Worm (Caenorhabditis elegans) whole organism, L4 larva: ENCODE measurements around the gene ndua-7.

ENCODE experiments used
- R02D3.7 ChIP-seq: fragments of 150-350 bp; sonication (generic microtip); optimal IDR thresholded peaks from 3 replicates; lab custom pipeline; 2014; ENCODE audit warnings: missing biosample characterization, missing genetic modification characterization
- T26A8.4 ChIP-seq: fragments of 200-800 bp; sonication (Bioruptor generic); IDR thresholded peaks from 2 replicates; pipeline ENCODE4 v1.3.6; 2022; ENCODE audit warnings: missing genetic modification characterization, missing compliant biosample characterization
- Y75B8A.6 ChIP-seq: fragments of 200-800 bp; sonication (Bioruptor generic); IDR thresholded peaks from 2 replicates; pipeline ENCODE4 v1.3.6; 2022; ENCODE audit warnings: missing genetic modification reagents, missing genetic modification characterization, missing compliant biosample characterization
- ZK337.2 ChIP-seq: fragments of 200-800 bp; sonication (Bioruptor generic); IDR thresholded peaks from 2 replicates; pipeline ENCODE4 v1.3.6; 2022; ENCODE audit warnings: missing genetic modification reagents, missing genetic modification characterization, missing compliant biosample characterization
- ZK546.5 ChIP-seq, 2 experiments: sonication (generic microtip); optimal IDR thresholded peaks; 2 replicates each; lab custom pipeline; 2017; ENCODE audit warnings: missing biosample characterization in 2 of 2, missing genetic modification characterization in 2 of 2
- aha-1 ChIP-seq: fragments of 150-350 bp; peaks from one replicate; lab custom pipeline; 2014; ENCODE audit warnings: missing biosample characterization, missing genetic modification characterization
- ceh-32 ChIP-seq: sonication (generic microtip); optimal IDR thresholded peaks from 2 replicates; lab custom pipeline; 2016; ENCODE audit warnings: mild to moderate bottlenecking, missing genetic modification characterization, missing compliant biosample characterization; ENCODE audit not compliant: poor library complexity
- ceh-62 ChIP-seq: sonication (generic microtip); optimal IDR thresholded peaks from 2 replicates; lab custom pipeline; 2017; ENCODE audit warnings: missing biosample characterization, missing genetic modification characterization
- daf-16 ChIP-seq, 3 experiments: sonication (generic microtip); optimal IDR thresholded peaks; 2 replicates each; lab custom pipeline; 2016 to 2017; ENCODE audit warnings: missing genetic modification characterization in 3 of 3, missing genetic modification reagents in 3 of 3, mild to moderate bottlenecking in 2 of 3, missing compliant biosample characterization in 2 of 3, missing biosample characterization in 1 of 3, moderate library complexity in 1 of 3
- daf-8 ChIP-seq: fragments of 200-800 bp; sonication (Bioruptor generic); IDR thresholded peaks from 2 replicates; pipeline ENCODE4 v1.3.6; 2022; ENCODE audit warnings: missing genetic modification characterization, missing compliant biosample characterization
- dmd-6 ChIP-seq: fragments of 200-800 bp; sonication (Bioruptor generic); IDR thresholded peaks from 2 replicates; pipeline ENCODE4 v1.3.6; 2022; ENCODE audit warnings: missing genetic modification reagents, missing genetic modification characterization, missing compliant biosample characterization
- dmd-8 ChIP-seq: fragments of 200-800 bp; sonication (Bioruptor generic); IDR thresholded peaks from 2 replicates; pipeline ENCODE4 v1.3.6; 2022; ENCODE audit warnings: missing genetic modification characterization, missing compliant biosample characterization
- dmd-9 ChIP-seq: fragments of 200-800 bp; sonication (Bioruptor generic); IDR thresholded peaks from 2 replicates; pipeline ENCODE4 v1.3.6; 2022; ENCODE audit warnings: missing genetic modification reagents, missing genetic modification characterization, missing compliant biosample characterization
- duxl-1 ChIP-seq: sonication (generic microtip); optimal IDR thresholded peaks from 2 replicates; lab custom pipeline; 2016; ENCODE audit warnings: mild to moderate bottlenecking, missing genetic modification characterization, moderate library complexity, missing compliant biosample characterization; ENCODE audit not compliant: poor library complexity
- dve-1 ChIP-seq: sonication (generic microtip); optimal IDR thresholded peaks from 2 replicates; lab custom pipeline; 2017; ENCODE audit warnings: antibody characterized with exemption, mild to moderate bottlenecking, missing genetic modification characterization, missing compliant biosample characterization; ENCODE audit not compliant: insufficient read depth
- gei-8 ChIP-seq: fragments of 200-800 bp; sonication (Bioruptor generic); optimal IDR thresholded peaks from 2 replicates; lab custom pipeline; 2018; ENCODE audit warnings: mild to moderate bottlenecking, missing genetic modification characterization, missing compliant biosample characterization
- hlh-11 ChIP-seq: fragments of 200-800 bp; sonication (Bioruptor generic); optimal IDR thresholded peaks from 2 replicates; lab custom pipeline; 2018; ENCODE audit warnings: mild to moderate bottlenecking, missing genetic modification characterization, missing compliant biosample characterization
- hlh-30 ChIP-seq: sonication (generic microtip); optimal IDR thresholded peaks from 2 replicates; lab custom pipeline; 2017; ENCODE audit warnings: antibody characterized with exemption, mild to moderate bottlenecking, missing genetic modification characterization, missing compliant biosample characterization; ENCODE audit not compliant: insufficient read depth
- lin-1 ChIP-seq: fragments of 200-800 bp; sonication (Bioruptor generic); IDR thresholded peaks from 2 replicates; pipeline ENCODE4 v1.3.6; 2022; ENCODE audit warnings: missing genetic modification reagents, missing genetic modification characterization, missing compliant biosample characterization
- lin-15B ChIP-seq: fragments of 150-350 bp; sonication (generic microtip); optimal IDR thresholded peaks from 3 replicates; lab custom pipeline; 2014; ENCODE audit warnings: missing biosample characterization, missing genetic modification characterization
- mep-1 ChIP-seq: fragments of 150-350 bp; sonication (generic microtip); optimal IDR thresholded peaks from 3 replicates; lab custom pipeline; 2014; ENCODE audit warnings: missing biosample characterization, missing genetic modification characterization
- mxl-3 ChIP-seq: fragments of 200-800 bp; sonication (Bioruptor generic); optimal IDR thresholded peaks from 2 replicates; lab custom pipeline; 2018; ENCODE audit warnings: mild to moderate bottlenecking, missing genetic modification characterization, missing compliant biosample characterization
- nhr-11 ChIP-seq: fragments of 150-350 bp; optimal IDR thresholded peaks from 2 replicates; lab custom pipeline; 2014; ENCODE audit warnings: missing biosample characterization, missing genetic modification characterization
- nhr-25 ChIP-seq: sonication (generic microtip); optimal IDR thresholded peaks from 2 replicates; lab custom pipeline; 2017; ENCODE audit warnings: missing genetic modification characterization, mild to moderate bottlenecking, missing compliant biosample characterization, antibody characterized with exemption, moderate library complexity, borderline replicate concordance; ENCODE audit not compliant: insufficient read depth
- nhr-28 ChIP-seq: fragments of 150-350 bp; optimal IDR thresholded peaks from 2 replicates; lab custom pipeline; 2014; ENCODE audit warnings: missing biosample characterization, missing genetic modification characterization
- nhr-6 ChIP-seq: fragments of 150-350 bp; optimal IDR thresholded peaks from 2 replicates; lab custom pipeline; 2014; ENCODE audit warnings: missing biosample characterization, missing genetic modification characterization
- pqm-1 ChIP-seq: sonication (generic microtip); optimal IDR thresholded peaks from 2 replicates; lab custom pipeline; 2017; ENCODE audit warnings: missing biosample characterization, missing genetic modification characterization
- sdz-12 ChIP-seq: fragments of 200-800 bp; sonication (Bioruptor generic); optimal IDR thresholded peaks from 2 replicates; lab custom pipeline; 2018; ENCODE audit warnings: mild to moderate bottlenecking, missing genetic modification characterization, missing compliant biosample characterization
- tra-1 ChIP-seq: fragments of 200-800 bp; sonication (Bioruptor generic); IDR thresholded peaks from 2 replicates; pipeline ENCODE4 v1.3.6; 2022; ENCODE audit warnings: missing genetic modification reagents, missing genetic modification characterization, missing compliant biosample characterization
- unc-130 ChIP-seq: sonication (generic microtip); optimal IDR thresholded peaks from 2 replicates; lab custom pipeline; 2016; ENCODE audit warnings: missing genetic modification reagents, missing genetic modification characterization, missing compliant biosample characterization
- unc-62 ChIP-seq, 3 experiments: fragments of 150-350 bp in 1 of 3; sonication (generic microtip); optimal IDR thresholded peaks in 2 of 3; peaks in 1 of 3; 1 replicate in 1 of 3; 2 replicates in 2 of 3; lab custom pipeline; 2014 to 2017; ENCODE audit warnings: missing biosample characterization in 3 of 3, missing genetic modification characterization in 3 of 3, missing genetic modification reagents in 3 of 3, missing genotype in 1 of 3
- vab-7 ChIP-seq: fragments of 200-800 bp; sonication (Bioruptor generic); IDR thresholded peaks from 2 replicates; pipeline ENCODE4 v1.3.6; 2022; ENCODE audit warnings: missing genetic modification reagents, missing genetic modification characterization, missing compliant biosample characterization

ndua-7 gene

ce11 chrII:13507535-13507934 is 13.1 kb upstream of the ndua-7 start, which contains the start of gene nep-17:
Gene nep-17 (plus strand): TSS chrII:13507819.
- TF ChIP-seq dmd-6 (GFP tag; lab: Robert Waterston, UW) (peak; percentile 45; the same call in 1 of the 2 replicates), lin-1 (GFP tag; lab: Robert Waterston, UW) (no peak), dve-1 (tag; lab: Kevin White, UChicago) (peak; percentile 36), hlh-11 (tag; lab: Kevin White, UChicago) (peak; percentile 52), ZK546.5 (tag; optimal IDR thresholded peaks at IDR 0.05; lab: Kevin White, UChicago) (no peak), sdz-12 (no peak), nhr-11 (no peak), mxl-3 (GFP tag; lab: Kevin White, UChicago) (peak; percentile 27), unc-130 (GFP tag; lab: Kevin White, UChicago) (no peak), mep-1 (no peak), vab-7 (GFP tag; lab: Robert Waterston, UW) (no peak), pqm-1 (tag; lab: Kevin White, UChicago) (peak; percentile 65), daf-16 (GFP tag; optimal IDR thresholded peaks at IDR 0.05; lab: Kevin White, UChicago) (no peak), daf-16 (tag; optimal IDR thresholded peaks at IDR 0.05; lab: Kevin White, UChicago) (peak; percentile 24)

- TF ChIP-seq daf-16 (GFP tag; optimal IDR thresholded peaks at IDR 0.05; lab: Kevin White, UChicago) (no peak), daf-16 (tag; optimal IDR thresholded peaks at IDR 0.05; lab: Kevin White, UChicago) (peak; percentile 41), dmd-6 (GFP tag; lab: Robert Waterston, UW) (peak; percentile 16; the same call in 1 of the 2 replicates), ceh-62 (no peak), ZK546.5 (tag; optimal IDR thresholded peaks at IDR 0.05; lab: Kevin White, UChicago) (no peak), pqm-1 (tag; lab: Kevin White, UChicago) (peak; percentile 49), hlh-30 (tag; lab: Kevin White, UChicago) (no peak)
These were observed 11.7 kb upstream of the ndua-7 start for ce11 chrII:13505977-13506568.

ce11 chrII:13505386-13505785 is 11.0 kb upstream of the ndua-7 start:
- no peak for TF ChIP-seq dmd-8 (GFP tag; lab: Robert Waterston, UW)
- peak in 1 of 2 experiments; percentile 95 for TF ChIP-seq unc-62 (GFP tag; optimal IDR thresholded peaks at IDR 0.05 in 1 of 2; lab: Kevin White, UChicago)
- TF ChIP-seq unc-62 (tag; optimal IDR thresholded peaks at IDR 0.05; lab: Kevin White, UChicago), result no peak
- TF ChIP-seq, all 104 proteins: peak for 1

ce11 chrII:13503653-13504052 is 9.3 kb upstream of the ndua-7 start, which contains the start of gene F54F11.1:
Gene F54F11.1 (plus strand): TSS chrII:13503953.
- TF ChIP-seq daf-8 (GFP tag; lab: Robert Waterston, UW), result no peak
- no peak for TF ChIP-seq daf-16 (GFP tag; optimal IDR thresholded peaks at IDR 0.05; lab: Kevin White, UChicago)
- TF ChIP-seq daf-16 (tag; optimal IDR thresholded peaks at IDR 0.05; lab: Kevin White, UChicago), result no peak
- TF ChIP-seq ZK337.2 (GFP tag; lab: Robert Waterston, UW), result no peak
- TF ChIP-seq R02D3.7 (tag; lab: Kevin White, UChicago), result no peak
- no peak for TF ChIP-seq gei-8 (GFP tag; lab: Kevin White, UChicago)
- no peak for TF ChIP-seq duxl-1
- TF ChIP-seq tra-1 (GFP tag; lab: Robert Waterston, UW), result no peak
- TF ChIP-seq nhr-6 (tag; lab: Kevin White, UChicago), result no peak
- TF ChIP-seq nhr-28 (tag; lab: Kevin White, UChicago), result no peak
- TF ChIP-seq aha-1 (tag; lab: Kevin White, UChicago), result no peak
- TF ChIP-seq ceh-32, result no peak
- no peak for TF ChIP-seq nhr-25
- no peak for TF ChIP-seq dmd-6 (GFP tag; lab: Robert Waterston, UW)
- TF ChIP-seq lin-15B (tag; lab: Kevin White, UChicago), result no peak
- no peak for TF ChIP-seq T26A8.4 (GFP tag; lab: Robert Waterston, UW)
- TF ChIP-seq dmd-9 (GFP tag; lab: Robert Waterston, UW), result no peak
- no peak for TF ChIP-seq dmd-8 (GFP tag; lab: Robert Waterston, UW)
- TF ChIP-seq Y75B8A.6 (GFP tag; lab: Robert Waterston, UW), result no peak
